Worm (Caenorhabditis elegans) whole organism, late embryonic: Measurements from ENCODE around the gene srg-33.

ENCODE experiments used
- C08G9.2 ChIP-seq: sonication (generic microtip); optimal IDR thresholded peaks from 2 replicates; lab custom pipeline; 2016; ENCODE audit warnings: mild to moderate bottlenecking, missing genetic modification characterization, moderate library complexity, missing compliant biosample characterization
- K09A11.1 ChIP-seq: sonication (generic microtip); optimal IDR thresholded peaks from 2 replicates; lab custom pipeline; 2017; ENCODE audit warnings: antibody characterized with exemption, mild to moderate bottlenecking, missing genetic modification characterization, missing compliant biosample characterization; ENCODE audit not compliant: insufficient read depth
- Y22D7AL.16 ChIP-seq: sonication (generic microtip); optimal IDR thresholded peaks from 2 replicates; lab custom pipeline; 2016; ENCODE audit warnings: missing genetic modification characterization, missing compliant biosample characterization
- ama-1 ChIP-seq: fragments of 150-350 bp; optimal IDR thresholded peaks from 2 replicates; lab custom pipeline; 2014
- ceh-18 ChIP-seq: sonication (generic microtip); optimal IDR thresholded peaks from 2 replicates; lab custom pipeline; 2016; ENCODE audit warnings: missing genetic modification characterization, missing compliant biosample characterization
- ceh-19 ChIP-seq: fragments of 200-800 bp; sonication (Bioruptor generic); optimal IDR thresholded peaks from 2 replicates; lab custom pipeline; 2018; ENCODE audit warnings: mild to moderate bottlenecking, missing genetic modification characterization, missing compliant biosample characterization
- ceh-2 ChIP-seq: sonication (generic microtip); optimal IDR thresholded peaks from 2 replicates; lab custom pipeline; 2016; ENCODE audit warnings: missing genotype, missing genetic modification characterization, missing compliant biosample characterization
- ceh-22 ChIP-seq: sonication (generic microtip); optimal IDR thresholded peaks from 2 replicates; lab custom pipeline; 2017; ENCODE audit warnings: missing biosample characterization, missing genetic modification characterization
- ceh-30 ChIP-seq: fragments of 150-350 bp; optimal IDR thresholded peaks from 2 replicates; lab custom pipeline; 2014; ENCODE audit warnings: missing biosample characterization, missing genetic modification characterization
- ceh-6 ChIP-seq: fragments of 200-800 bp; sonication (Bioruptor generic); optimal IDR thresholded peaks from 2 replicates; lab custom pipeline; 2018; ENCODE audit warnings: mild to moderate bottlenecking, missing genetic modification characterization, missing compliant biosample characterization
- che-1 ChIP-seq: sonication (generic microtip); optimal IDR thresholded peaks from 2 replicates; lab custom pipeline; 2016; ENCODE audit warnings: mild to moderate bottlenecking, missing genetic modification characterization, missing compliant biosample characterization
- dmd-4 ChIP-seq: sonication (generic microtip); optimal IDR thresholded peaks from 2 replicates; lab custom pipeline; 2016; ENCODE audit warnings: borderline replicate concordance, missing genetic modification characterization, missing compliant biosample characterization
- dve-1 ChIP-seq: sonication (generic microtip); optimal IDR thresholded peaks from 2 replicates; lab custom pipeline; 2017; ENCODE audit warnings: antibody characterized with exemption, mild to moderate bottlenecking, missing genetic modification characterization, missing compliant biosample characterization
- elt-2 ChIP-seq: sonication (generic microtip); optimal IDR thresholded peaks from 2 replicates; lab custom pipeline; 2016; ENCODE audit warnings: missing genetic modification reagents, missing genetic modification characterization, missing compliant biosample characterization
- ets-4 ChIP-seq: sonication (generic microtip); optimal IDR thresholded peaks from 2 replicates; lab custom pipeline; 2016; ENCODE audit warnings: missing genetic modification characterization, missing compliant biosample characterization
- eyg-1 ChIP-seq: sonication (generic microtip); optimal IDR thresholded peaks from 2 replicates; lab custom pipeline; 2016; ENCODE audit warnings: missing genotype, missing genetic modification characterization, missing compliant biosample characterization
- fkh-10 ChIP-seq: fragments of 150-350 bp; optimal IDR thresholded peaks from 2 replicates; lab custom pipeline; 2014; ENCODE audit warnings: missing biosample characterization, missing genetic modification reagents, missing genetic modification characterization
- fkh-6 ChIP-seq: sonication (generic microtip); optimal IDR thresholded peaks from 2 replicates; lab custom pipeline; 2016; ENCODE audit warnings: missing genetic modification characterization, missing compliant biosample characterization
- gmeb-2 ChIP-seq: sonication (generic microtip); optimal IDR thresholded peaks from 2 replicates; lab custom pipeline; 2016; ENCODE audit warnings: missing genetic modification characterization, inconsistent platforms, missing compliant biosample characterization
- hlh-13 ChIP-seq: fragments of 200-800 bp; sonication (Bioruptor generic); optimal IDR thresholded peaks from 2 replicates; lab custom pipeline; 2018; ENCODE audit warnings: mild to moderate bottlenecking, missing genetic modification characterization, missing compliant biosample characterization
- hlh-15 ChIP-seq: sonication (generic microtip); optimal IDR thresholded peaks from 2 replicates; lab custom pipeline; 2016; ENCODE audit warnings: missing genetic modification characterization, missing compliant biosample characterization
- hlh-30 ChIP-seq: sonication (generic microtip); optimal IDR thresholded peaks from 2 replicates; lab custom pipeline; 2017; ENCODE audit warnings: antibody characterized with exemption, missing genetic modification characterization, missing compliant biosample characterization; ENCODE audit not compliant: insufficient read depth
- hlh-6 ChIP-seq: sonication (generic microtip); optimal IDR thresholded peaks from 2 replicates; lab custom pipeline; 2016; ENCODE audit warnings: missing genotype, missing genetic modification characterization, missing compliant biosample characterization
- nhr-11 ChIP-seq: fragments of 150-350 bp; optimal IDR thresholded peaks from 2 replicates; lab custom pipeline; 2014; ENCODE audit warnings: missing biosample characterization, missing genetic modification characterization
- nhr-232 ChIP-seq: sonication (generic microtip); optimal IDR thresholded peaks from 2 replicates; lab custom pipeline; 2016; ENCODE audit warnings: missing genetic modification characterization, missing compliant biosample characterization
- odd-2 ChIP-seq: sonication (generic microtip); optimal IDR thresholded peaks from 2 replicates; lab custom pipeline; 2017; ENCODE audit warnings: antibody characterized with exemption, mild to moderate bottlenecking, missing genetic modification characterization, missing compliant biosample characterization
- pag-3 ChIP-seq: sonication (generic microtip); optimal IDR thresholded peaks from 2 replicates; lab custom pipeline; 2016; ENCODE audit warnings: missing compliant biosample characterization, missing genetic modification characterization, borderline replicate concordance
- pat-9 ChIP-seq: fragments of 200-800 bp; sonication (Bioruptor generic); optimal IDR thresholded peaks from 2 replicates; lab custom pipeline; 2018; ENCODE audit warnings: mild to moderate bottlenecking, missing genetic modification characterization, moderate library complexity, missing compliant biosample characterization
- pha-4 ChIP-seq: fragments of 150-350 bp; optimal IDR thresholded peaks from 2 replicates; lab custom pipeline; 2018; ENCODE audit warnings: missing biosample characterization, missing genetic modification reagents, missing genetic modification characterization
- pqm-1 ChIP-seq: sonication (generic microtip); optimal IDR thresholded peaks from 2 replicates; lab custom pipeline; 2016; ENCODE audit warnings: missing genetic modification characterization, missing compliant biosample characterization
- pros-1 ChIP-seq: fragments of 150-350 bp; optimal IDR thresholded peaks from 2 replicates; lab custom pipeline; 2014; ENCODE audit warnings: missing biosample characterization, missing genetic modification reagents, missing genetic modification characterization
- ref-2 ChIP-seq: sonication (generic microtip); optimal IDR thresholded peaks from 2 replicates; lab custom pipeline; 2016; ENCODE audit warnings: missing genetic modification characterization, missing compliant biosample characterization
- sox-2 ChIP-seq: fragments of 200-800 bp; sonication (Bioruptor generic); IDR thresholded peaks from 2 replicates; pipeline ENCODE4 v1.3.6; 2022; ENCODE audit warnings: missing genetic modification reagents, missing genetic modification characterization, missing compliant biosample characterization
- sox-4 ChIP-seq: sonication (generic microtip); optimal IDR thresholded peaks from 2 replicates; lab custom pipeline; 2017; ENCODE audit warnings: mild to moderate bottlenecking, missing genetic modification characterization, inconsistent platforms, missing compliant biosample characterization
- tbx-2 ChIP-seq: sonication (generic microtip); optimal IDR thresholded peaks from 2 replicates; lab custom pipeline; 2016; ENCODE audit warnings: missing genetic modification characterization, missing compliant biosample characterization
- unc-55 ChIP-seq: sonication (generic microtip); optimal IDR thresholded peaks from 2 replicates; lab custom pipeline; 2017; ENCODE audit warnings: missing biosample characterization, missing genetic modification reagents, missing genetic modification characterization
- ztf-16 ChIP-seq: sonication (generic microtip); optimal IDR thresholded peaks from 2 replicates; lab custom pipeline; 2017; ENCODE audit warnings: missing genetic modification characterization, missing compliant biosample characterization

Gene srg-33

DNA sequence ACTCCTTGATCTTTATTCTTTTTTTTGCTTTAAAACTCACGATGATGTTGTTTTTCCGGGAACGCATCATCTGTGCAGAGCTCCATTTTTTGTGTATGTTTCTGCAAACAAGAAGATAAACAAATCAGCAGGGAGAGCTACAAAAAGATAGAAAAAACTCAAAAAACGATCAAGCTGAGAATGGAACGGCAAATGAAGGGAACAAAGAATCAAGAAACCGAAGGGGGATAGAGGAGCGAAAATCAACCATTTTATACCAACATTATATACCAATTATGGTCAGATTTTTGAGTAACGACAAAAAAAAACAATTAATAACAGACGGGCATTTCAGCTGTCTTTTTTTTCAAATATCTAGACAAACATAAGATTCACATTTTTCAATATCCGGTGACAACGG lies 7.1 kb upstream of the srg-33 start, which contains the start of gene slc-17.5:
Gene slc-17.5 (minus strand): TSS at position 101 of the 400 bp plus-strand sequence.
- TF ChIP-seq che-1 (tag; lab: Kevin White, UChicago), result no peak
- TF ChIP-seq dmd-4 (tag; lab: Kevin White, UChicago), result no peak
- no peak for TF ChIP-seq pqm-1
- TF ChIP-seq Y22D7AL.16, result no peak
- TF ChIP-seq pag-3 (tag; lab: Kevin White, UChicago), result no peak
- no peak for TF ChIP-seq sox-4
- no peak for TF ChIP-seq ceh-6 (GFP tag; lab: Kevin White, UChicago)
- TF ChIP-seq dve-1, result no peak
- no peak for TF ChIP-seq ztf-16 (tag; lab: Kevin White, UChicago)
- no peak for TF ChIP-seq ceh-18 (tag; lab: Kevin White, UChicago)
- TF ChIP-seq nhr-11, result no peak
- TF ChIP-seq pat-9 (tag; lab: Kevin White, UChicago), result no peak

DNA sequence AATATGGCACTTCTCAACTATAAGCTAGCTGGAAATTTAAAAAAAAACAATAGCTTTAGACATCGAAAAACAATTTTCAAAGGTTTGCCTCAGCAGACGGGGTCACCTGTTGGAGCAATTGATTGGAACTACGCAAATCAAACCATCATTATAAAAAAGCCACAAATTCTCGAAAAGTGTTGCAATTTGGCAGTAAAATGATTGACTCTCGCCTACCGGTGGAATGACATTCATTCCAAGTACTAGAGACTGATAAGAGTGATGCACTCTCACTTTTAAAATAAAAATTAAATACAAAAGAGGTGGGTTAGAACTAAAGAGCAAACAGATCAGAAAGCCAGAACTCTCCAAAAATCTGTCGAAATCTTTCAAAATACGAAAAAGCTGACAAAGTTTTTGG lies 6.4 kb upstream of the srg-33 start:
- TF ChIP-seq nhr-232, result no peak
- no peak for TF ChIP-seq pros-1
- no peak for TF ChIP-seq K09A11.1 (tag; lab: Kevin White, UChicago)
- TF ChIP-seq ama-1 (lab: Kevin White, UChicago), result no peak
- TF ChIP-seq hlh-15 (tag; lab: Kevin White, UChicago), result no peak
- no peak for TF ChIP-seq fkh-6
- TF ChIP-seq ets-4, result no peak
- no peak for TF ChIP-seq gmeb-2 (tag; lab: Kevin White, UChicago)
- TF ChIP-seq pha-4 (tag; lab: Kevin White, UChicago), result no peak
- no peak for TF ChIP-seq Y22D7AL.16
- TF ChIP-seq sox-2, result no peak
- TF ChIP-seq ztf-16 (tag; lab: Kevin White, UChicago), result no peak
- TF ChIP-seq eyg-1, result no peak
- TF ChIP-seq, all 69 proteins: peak for 0

DNA sequence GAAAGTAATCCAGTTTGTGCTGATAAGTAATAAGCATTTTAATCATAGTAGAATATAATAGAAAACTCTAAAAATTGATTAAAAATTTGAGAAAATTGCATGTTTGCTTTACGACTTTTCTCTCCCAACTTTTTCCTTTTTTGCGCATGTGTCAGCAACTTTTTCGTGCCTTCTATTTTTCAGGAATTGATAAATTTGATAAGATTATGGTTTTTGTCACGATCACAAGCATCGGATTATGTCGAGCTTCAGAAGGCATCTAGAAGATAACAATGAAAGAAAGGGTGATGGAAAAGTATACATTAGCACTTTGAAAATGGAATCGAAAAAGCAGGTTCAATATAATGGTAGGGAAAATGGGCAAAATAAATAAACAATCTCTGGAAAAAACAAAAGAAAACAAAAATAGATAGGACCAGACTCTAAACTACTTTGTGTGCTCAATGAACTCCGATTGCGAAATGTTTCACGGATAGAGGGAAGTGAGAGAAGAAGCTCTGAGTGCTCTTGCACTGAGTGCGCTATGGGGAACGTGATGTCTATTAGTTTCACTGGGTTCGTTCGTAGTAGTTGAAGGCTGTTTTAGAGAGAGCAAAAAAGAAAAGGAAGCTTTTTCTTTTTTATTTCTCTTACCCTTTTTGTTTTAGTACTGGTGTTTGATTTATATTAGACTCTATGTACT lies 3.6 kb upstream of the srg-33 start:
- TF ChIP-seq sox-2 (no peak), Y22D7AL.16 (no peak), hlh-30 (tag; lab: Kevin White, UChicago) (no peak), pqm-1 (no peak), ets-4 (no peak), unc-55 (GFP tag; lab: Kevin White, UChicago) (no peak), ceh-30 (tag; lab: Kevin White, UChicago) (no peak), pat-9 (tag; lab: Kevin White, UChicago) (no peak), fkh-10 (GFP tag; lab: Kevin White, UChicago) (no peak)

DNA sequence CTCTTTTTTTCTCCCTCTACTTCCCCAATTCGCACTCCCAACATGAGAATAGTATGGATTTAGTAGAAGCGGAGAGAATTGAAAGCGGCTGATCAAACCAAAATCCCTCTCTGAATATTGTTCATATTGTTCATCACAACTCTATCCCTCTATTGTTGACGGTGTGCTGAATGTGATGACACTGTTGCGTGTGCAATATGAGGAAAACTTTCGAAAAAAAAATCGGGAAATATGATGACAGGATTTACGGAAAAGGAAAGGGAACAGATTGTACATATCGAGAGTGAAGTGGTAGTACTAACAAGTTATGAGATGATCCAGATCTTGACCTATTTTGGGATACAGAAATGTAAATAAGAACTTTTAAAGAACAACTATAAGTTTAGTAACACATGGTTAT lies 4.0 kb downstream of the srg-33 start, which contains the start of gene smex-1:
Gene smex-1 (minus strand): TSS at position 101 of the 400 bp plus-strand sequence.
- TF ChIP-seq pha-4 (tag; lab: Kevin White, UChicago), result no peak
- no peak for TF ChIP-seq elt-2 (tag; lab: Kevin White, UChicago)
- TF ChIP-seq hlh-13, result no peak
- TF ChIP-seq hlh-6 (tag; lab: Kevin White, UChicago), result no peak
- TF ChIP-seq odd-2, result no peak
- TF ChIP-seq ceh-22 (tag; lab: Kevin White, UChicago), result no peak
- TF ChIP-seq tbx-2 (tag; lab: Kevin White, UChicago), result no peak
- TF ChIP-seq ceh-18 (tag; lab: Kevin White, UChicago), result no peak
- no peak for TF ChIP-seq ceh-2 (tag; lab: Kevin White, UChicago)
- TF ChIP-seq eyg-1, result no peak
- no peak for TF ChIP-seq C08G9.2 (tag; lab: Kevin White, UChicago)
- no peak for TF ChIP-seq ref-2 (tag; lab: Kevin White, UChicago)
- TF ChIP-seq ceh-19, result no peak
- no peak for TF ChIP-seq ets-4
